Worm (Caenorhabditis elegans) whole organism, L2 larva: Measurements from ENCODE around the gene pqn-78.

Source experiments
- lin-39 ChIP-seq: fragments of 150-350 bp; optimal IDR thresholded peaks from 2 replicates; lab custom pipeline; 2014; ENCODE audit warnings: missing biosample characterization, missing genetic modification reagents, missing genetic modification characterization
- unc-39 ChIP-seq: fragments of 150-350 bp; optimal IDR thresholded peaks from 2 replicates; lab custom pipeline; 2014; ENCODE audit warnings: missing biosample characterization, missing genetic modification characterization

ce11 chrIV:15606396-15606795 lies 11.6 kb upstream of the pqn-78 start:
- TF ChIP-seq lin-39 (tag; lab: Kevin White, UChicago) = no peak
- TF ChIP-seq unc-39 (tag; lab: Kevin White, UChicago) = no peak
